Fruit fly (Drosophila melanogaster): Measurements from ENCODE around the gene CG17666.

dm6 chr3L:12780997-12781396 is at the start of gene CG17666, which contains the start of gene CG10969:
- TF ChIP-seq kay (GFP tag; ENCODE audit: borderline replicate concordance) (no peak), CG12768 (GFP tag; optimal IDR thresholded peaks at IDR 0.05) (no peak), CG7101 (tag; optimal IDR thresholded peaks at IDR 0.05) (no peak), bab1 (GFP tag; optimal IDR thresholded peaks at IDR 0.05) (no peak), Hr96 (GFP tag; optimal IDR thresholded peaks at IDR 0.05) (no peak), cnc (optimal IDR thresholded peaks at IDR 0.05) (no peak), CG5204 (GFP tag; optimal IDR thresholded peaks at IDR 0.05) (no peak)
